Fruit fly (Drosophila melanogaster): ENCODE results near the gene CG12268.

DNA sequence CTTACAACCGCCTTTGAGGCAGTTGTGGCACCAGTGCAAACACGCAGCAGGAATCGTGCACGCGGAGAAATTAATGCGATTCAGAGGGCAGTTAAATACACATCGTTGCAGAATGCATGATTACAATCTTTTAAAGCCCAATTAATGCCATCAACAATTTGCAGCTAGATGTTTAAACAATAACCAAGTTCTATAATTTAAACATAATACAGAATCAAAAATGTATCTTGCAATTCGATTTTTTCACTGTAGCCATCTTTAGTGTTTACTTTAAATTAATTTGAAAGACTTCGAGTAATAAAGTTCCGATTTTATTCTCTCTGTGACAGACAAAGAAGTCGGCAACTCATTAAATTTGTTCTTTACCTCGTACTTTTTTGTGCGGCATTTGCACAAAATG is 32.3 kb downstream of the CG12268 start:
- TF ChIP-seq CG8478 (optimal IDR thresholded peaks at IDR 0.05): no peak
- no peak for TF ChIP-seq psq (optimal IDR thresholded peaks at IDR 0.05)
- TF ChIP-seq pan (optimal IDR thresholded peaks at IDR 0.05): no peak
- no peak for TF ChIP-seq EcR (GFP tag; optimal IDR thresholded peaks at IDR 0.05)
- TF ChIP-seq usp (GFP tag; optimal IDR thresholded peaks at IDR 0.05): no peak

Measured in whole organism.